Worm (Caenorhabditis elegans) whole organism, young adult: ENCODE data around the gene aakg-1.
A peak's percentile ranks its signal among the peaks of the same experiment; 100 is the strongest.

ENCODE experiments used
- B0035.1 ChIP-seq: sonication (generic microtip); optimal IDR thresholded peaks from 2 replicates; lab custom pipeline; 2016; ENCODE audit warnings: missing genetic modification characterization, mild to moderate bottlenecking, missing compliant biosample characterization, missing genotype, missing genetic modification reagents
- C06A6.2 ChIP-seq: fragments of 200-800 bp; sonication (Bioruptor generic); conservative IDR thresholded peaks from 2 replicates; pipeline ENCODE4 v1.3.6; 2022; ENCODE audit warnings: missing genetic modification characterization, missing compliant biosample characterization
- F22D6.2 ChIP-seq: sonication (generic microtip); optimal IDR thresholded peaks from 2 replicates; lab custom pipeline; 2016; ENCODE audit warnings: mild to moderate bottlenecking, missing genetic modification characterization, missing compliant biosample characterization
- F39B2.1 ChIP-seq: fragments of 200-800 bp; sonication (Bioruptor generic); IDR thresholded peaks from 2 replicates; pipeline ENCODE4 v1.3.6; 2022; ENCODE audit warnings: missing genetic modification reagents, missing genetic modification characterization, missing compliant biosample characterization
- F52B5.7 ChIP-seq: sonication (generic microtip); optimal IDR thresholded peaks from 2 replicates; lab custom pipeline; 2016; ENCODE audit warnings: mild to moderate bottlenecking, missing genetic modification characterization, missing compliant biosample characterization
- F55B11.4 ChIP-seq: sonication (generic microtip); optimal IDR thresholded peaks from 2 replicates; lab custom pipeline; 2016; ENCODE audit warnings: missing compliant biosample characterization, missing genetic modification characterization, borderline replicate concordance; ENCODE audit not compliant: insufficient read depth
- F57A8.1 ChIP-seq: fragments of 200-800 bp; sonication (Bioruptor generic); optimal IDR thresholded peaks from 2 replicates; lab custom pipeline; 2018; ENCODE audit warnings: mild to moderate bottlenecking, missing genetic modification characterization, moderate library complexity, missing compliant biosample characterization
- K12H6.12 ChIP-seq: fragments of 200-800 bp; sonication (Bioruptor generic); optimal IDR thresholded peaks from 2 replicates; lab custom pipeline; 2018; ENCODE audit warnings: mild to moderate bottlenecking, missing genetic modification characterization, missing compliant biosample characterization
- T26A5.8 ChIP-seq: sonication (generic microtip); optimal IDR thresholded peaks from 2 replicates; lab custom pipeline; 2016; ENCODE audit warnings: missing genetic modification characterization, missing compliant biosample characterization
- Y79H2A.3 ChIP-seq: fragments of 200-800 bp; sonication (Bioruptor generic); conservative IDR thresholded peaks from 2 replicates; pipeline ENCODE4 v1.3.6; 2022; ENCODE audit warnings: missing genetic modification reagents, missing genetic modification characterization, missing compliant biosample characterization
- ZK185.1 ChIP-seq: sonication (generic microtip); optimal IDR thresholded peaks from 2 replicates; lab custom pipeline; 2016; ENCODE audit warnings: mild to moderate bottlenecking, missing genetic modification characterization, missing compliant biosample characterization; ENCODE audit not compliant: poor library complexity, severe bottlenecking
- akir-1 ChIP-seq: fragments of 200-800 bp; sonication (Bioruptor generic); optimal IDR thresholded peaks from 2 replicates; lab custom pipeline; 2018; ENCODE audit warnings: mild to moderate bottlenecking, missing genetic modification characterization, moderate library complexity, missing compliant biosample characterization
- ama-1 ChIP-seq, 3 experiments: fragments of 150-350 bp in 1 of 3; sonication (generic microtip) in 2 of 3; optimal IDR thresholded peaks; 2 replicates each; lab custom pipeline; 2014 to 2018; ENCODE audit warnings: missing biosample characterization in 2 of 3, missing genetic modification characterization in 2 of 3, missing genetic modification reagents in 2 of 3
- aptf-2 ChIP-seq: fragments of 200-800 bp; sonication (Bioruptor generic); conservative IDR thresholded peaks from 2 replicates; pipeline ENCODE4 v1.3.6; 2022; ENCODE audit warnings: missing genetic modification reagents, missing genetic modification characterization, missing compliant biosample characterization
- atf-7 ChIP-seq: sonication (generic microtip); optimal IDR thresholded peaks from 2 replicates; lab custom pipeline; 2017; ENCODE audit warnings: mild to moderate bottlenecking, missing genetic modification characterization, missing compliant biosample characterization
- athp-1 ChIP-seq: sonication (generic microtip); optimal IDR thresholded peaks from 2 replicates; lab custom pipeline; 2017; ENCODE audit warnings: mild to moderate bottlenecking, missing genetic modification characterization, missing compliant biosample characterization
- ceh-100 ChIP-seq: fragments of 200-800 bp; sonication (Bioruptor generic); IDR thresholded peaks from 2 replicates; pipeline ENCODE4 v1.3.6; 2022; ENCODE audit warnings: missing genetic modification reagents, missing genetic modification characterization, missing compliant biosample characterization
- ceh-40 ChIP-seq: fragments of 200-800 bp; sonication (Bioruptor generic); IDR thresholded peaks from 2 replicates; pipeline ENCODE4 v1.3.6; 2022; ENCODE audit warnings: missing genetic modification characterization, missing compliant biosample characterization
- dox-1 ChIP-seq: fragments of 200-800 bp; sonication (Bioruptor generic); IDR thresholded peaks from 2 replicates; pipeline ENCODE4 v1.3.6; 2022; ENCODE audit warnings: missing genetic modification reagents, missing genetic modification characterization, missing compliant biosample characterization
- egl-18 ChIP-seq: fragments of 200-800 bp; sonication (Bioruptor generic); IDR thresholded peaks from 2 replicates; pipeline ENCODE4 v1.3.6; 2022; ENCODE audit warnings: missing genetic modification reagents, missing genetic modification characterization, missing compliant biosample characterization
- egrh-3 ChIP-seq: fragments of 200-800 bp; sonication (Bioruptor generic); IDR thresholded peaks from 2 replicates; pipeline ENCODE4 v1.3.6; 2022; ENCODE audit warnings: missing genetic modification reagents, missing genetic modification characterization, missing compliant biosample characterization
- hlh-26 ChIP-seq: fragments of 200-800 bp; sonication (Bioruptor generic); conservative IDR thresholded peaks from 2 replicates; pipeline ENCODE4 v1.3.6; 2022; ENCODE audit warnings: missing genetic modification reagents, missing genetic modification characterization, missing compliant biosample characterization
- lag-1 ChIP-seq: fragments of 200-800 bp; sonication (Bioruptor generic); IDR thresholded peaks from 2 replicates; pipeline ENCODE4 v1.3.6; 2022; ENCODE audit warnings: missing genetic modification reagents, missing genetic modification characterization, missing compliant biosample characterization
- let-526 ChIP-seq: fragments of 200-800 bp; sonication (Bioruptor generic); IDR thresholded peaks from 2 replicates; pipeline ENCODE4 v1.3.6; 2022; ENCODE audit warnings: missing genetic modification reagents, missing genetic modification characterization, missing compliant biosample characterization
- lin-40 ChIP-seq: sonication (generic microtip); optimal IDR thresholded peaks from 2 replicates; lab custom pipeline; 2016; ENCODE audit warnings: missing genetic modification characterization, mild to moderate bottlenecking, missing compliant biosample characterization, missing genotype, missing genetic modification reagents
- lsl-1 ChIP-seq: fragments of 200-800 bp; sonication (Bioruptor generic); optimal IDR thresholded peaks from 2 replicates; lab custom pipeline; 2018; ENCODE audit warnings: mild to moderate bottlenecking, missing genetic modification characterization, moderate library complexity, missing compliant biosample characterization
- madf-10 ChIP-seq: sonication (generic microtip); optimal IDR thresholded peaks from 2 replicates; lab custom pipeline; 2016; ENCODE audit warnings: mild to moderate bottlenecking, missing genetic modification characterization, missing compliant biosample characterization
- mcd-1 ChIP-seq: fragments of 200-800 bp; sonication (Bioruptor generic); IDR thresholded peaks from 2 replicates; pipeline ENCODE4 v1.3.6; 2022; ENCODE audit warnings: missing genetic modification reagents, missing genetic modification characterization, missing compliant biosample characterization
- mxl-1 ChIP-seq: sonication (generic microtip); optimal IDR thresholded peaks from 2 replicates; lab custom pipeline; 2016; ENCODE audit warnings: missing genetic modification characterization, missing compliant biosample characterization
- nfyb-1 ChIP-seq: fragments of 200-800 bp; sonication (Bioruptor generic); IDR thresholded peaks from 2 replicates; pipeline ENCODE4 v1.3.6; 2022; ENCODE audit warnings: missing genetic modification reagents, missing genetic modification characterization, missing compliant biosample characterization
- nhr-179 ChIP-seq: sonication (generic microtip); optimal IDR thresholded peaks from 2 replicates; lab custom pipeline; 2016; ENCODE audit warnings: mild to moderate bottlenecking, missing genetic modification characterization, missing compliant biosample characterization
- nhr-27 ChIP-seq: fragments of 200-800 bp; sonication (Bioruptor generic); optimal IDR thresholded peaks from 2 replicates; lab custom pipeline; 2018; ENCODE audit warnings: mild to moderate bottlenecking, missing genetic modification characterization, moderate library complexity, missing compliant biosample characterization
- pbrm-1 ChIP-seq: fragments of 200-800 bp; sonication (Bioruptor generic); IDR thresholded peaks from 2 replicates; pipeline ENCODE4 v1.3.6; 2022; ENCODE audit warnings: missing genetic modification reagents, missing genetic modification characterization, missing compliant biosample characterization
- rcor-1 ChIP-seq: fragments of 200-800 bp; sonication (Bioruptor generic); IDR thresholded peaks from 2 replicates; pipeline ENCODE4 v1.3.6; 2022; ENCODE audit warnings: missing genetic modification reagents, missing genetic modification characterization, missing compliant biosample characterization
- repo-1 ChIP-seq: sonication (generic microtip); optimal IDR thresholded peaks from 2 replicates; lab custom pipeline; 2017; ENCODE audit warnings: mild to moderate bottlenecking, missing genetic modification characterization, missing compliant biosample characterization
- snpc-1.3 ChIP-seq: sonication (generic microtip); optimal IDR thresholded peaks from 2 replicates; lab custom pipeline; 2017; ENCODE audit warnings: missing genetic modification characterization, mild to moderate bottlenecking, missing compliant biosample characterization, antibody characterized with exemption, moderate library complexity, missing genotype, missing genetic modification reagents; ENCODE audit not compliant: insufficient read depth
- snpc-3.4 ChIP-seq: sonication (generic microtip); optimal IDR thresholded peaks from 2 replicates; lab custom pipeline; 2017; ENCODE audit warnings: missing genetic modification characterization, mild to moderate bottlenecking, missing compliant biosample characterization, antibody characterized with exemption, moderate library complexity, missing genotype, missing genetic modification reagents
- snpc-4 ChIP-seq, 5 experiments: fragments of 150-350 bp in 1 of 5; sonication (generic microtip) in 4 of 5; optimal IDR thresholded peaks; 2 replicates each; lab custom pipeline; 2014 to 2018; ENCODE audit warnings: missing genetic modification characterization in 5 of 5, missing biosample characterization in 3 of 5, antibody characterized with exemption in 2 of 5, mild to moderate bottlenecking in 2 of 5, missing compliant biosample characterization in 2 of 5, missing genotype in 2 of 5, moderate library complexity in 2 of 5, missing genetic modification reagents in 1 of 5
- somi-1 ChIP-seq: fragments of 200-800 bp; sonication (Bioruptor generic); optimal IDR thresholded peaks from 2 replicates; lab custom pipeline; 2018; ENCODE audit warnings: mild to moderate bottlenecking, missing genetic modification characterization, missing compliant biosample characterization
- tbp1 ChIP-seq: fragments of 200-800 bp; sonication (Bioruptor generic); optimal IDR thresholded peaks from 2 replicates; lab custom pipeline; 2018; ENCODE audit warnings: mild to moderate bottlenecking, missing genetic modification characterization, missing compliant biosample characterization
- tbx-9 ChIP-seq: sonication (generic microtip); optimal IDR thresholded peaks from 2 replicates; lab custom pipeline; 2016; ENCODE audit warnings: borderline replicate concordance, missing genetic modification characterization, inconsistent platforms, missing compliant biosample characterization
- unc-130 ChIP-seq: sonication (generic microtip); optimal IDR thresholded peaks from 2 replicates; lab custom pipeline; 2016; ENCODE audit warnings: missing genetic modification reagents, missing genetic modification characterization, missing compliant biosample characterization
- unc-62 ChIP-seq: fragments of 150-350 bp; optimal IDR thresholded peaks from 2 replicates; lab custom pipeline; 2014; ENCODE audit warnings: missing biosample characterization, missing genetic modification reagents, missing genetic modification characterization
- xnd-1 ChIP-seq: sonication (generic microtip); optimal IDR thresholded peaks from 2 replicates; lab custom pipeline; 2016; ENCODE audit warnings: missing genotype, missing genetic modification reagents, missing genetic modification characterization, missing compliant biosample characterization
- ztf-22 ChIP-seq: fragments of 200-800 bp; sonication (Bioruptor generic); optimal IDR thresholded peaks from 2 replicates; lab custom pipeline; 2018; ENCODE audit warnings: mild to moderate bottlenecking, missing genetic modification characterization, moderate library complexity, missing compliant biosample characterization
- ztf-28 ChIP-seq: fragments of 200-800 bp; sonication (Bioruptor generic); IDR thresholded peaks from 2 replicates; pipeline ENCODE4 v1.3.6; 2022; ENCODE audit warnings: missing genetic modification reagents, missing genetic modification characterization, missing compliant biosample characterization
- ztf-6 ChIP-seq: fragments of 200-800 bp; sonication (Bioruptor generic); IDR thresholded peaks from 2 replicates; pipeline ENCODE4 v1.3.6; 2022; ENCODE audit warnings: missing genetic modification reagents, missing genetic modification characterization, missing compliant biosample characterization

Gene aakg-1

DNA sequence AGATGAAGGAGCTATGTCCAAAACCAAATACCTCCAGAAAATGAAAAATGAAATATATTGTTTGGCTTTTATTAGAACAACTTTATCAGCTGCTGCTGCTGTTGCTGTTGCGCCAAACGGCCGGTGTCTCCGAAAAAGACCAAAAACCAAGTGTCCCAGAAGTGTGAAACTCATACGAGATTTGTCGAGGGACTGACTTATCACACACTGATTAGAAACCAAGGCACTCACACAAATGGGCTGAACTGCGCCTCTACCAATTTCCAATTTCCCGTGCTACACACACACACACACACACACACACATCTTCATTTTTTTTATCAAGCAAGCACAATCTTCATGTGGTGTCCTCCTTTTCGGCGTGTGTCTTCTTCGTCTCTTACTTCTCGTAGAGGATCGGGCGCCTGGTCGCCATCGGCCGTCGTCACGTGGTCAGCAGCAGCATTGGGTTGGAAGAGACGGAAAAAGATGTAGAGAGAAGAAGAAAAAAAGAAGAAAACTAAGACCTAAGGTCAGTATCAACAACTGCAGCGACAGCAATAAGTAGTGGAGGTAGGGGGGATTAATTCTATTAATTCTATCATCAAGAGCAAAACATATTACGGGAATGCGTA is 7.1 kb downstream of the aakg-1 start (continued):
- TF ChIP-seq let-526 (no peak), lag-1 (GFP tag; lab: Robert Waterston, UW) (no peak), rcor-1 (no peak), F57A8.1 (GFP tag; lab: Kevin White, UChicago) (no peak), aptf-2 (GFP tag; lab: Robert Waterston, UW) (no peak), ceh-40 (GFP tag; lab: Robert Waterston, UW) (no peak), snpc-3.4 (tag; lab: Kevin White, UChicago) (no peak), unc-62 (no peak), dox-1 (GFP tag; lab: Robert Waterston, UW) (peak; percentile 59), ztf-28 (GFP tag; lab: Robert Waterston, UW) (no peak), B0035.1 (tag; lab: Kevin White, UChicago) (peak; percentile 11), snpc-4 (GFP tag; optimal IDR thresholded peaks at IDR 0.05; lab: Kevin White, UChicago) (no peak), snpc-4 (tag; optimal IDR thresholded peaks at IDR 0.05; lab: Kevin White, UChicago) (peak in 2 of 4 experiments; percentile 4 to 42), K12H6.12 (tag; lab: Kevin White, UChicago) (peak; percentile 57), ceh-100 (GFP tag; lab: Robert Waterston, UW) (0 out of 2 replicates have a peak, but pooled peaks have one; percentile 11), somi-1 (GFP tag; lab: Kevin White, UChicago) (peak; percentile 83), xnd-1 (tag; lab: Kevin White, UChicago) (no peak), athp-1 (no peak), ztf-6 (GFP tag; lab: Robert Waterston, UW) (no peak), pbrm-1 (peak; percentile 66; the same call in 1 of the 2 replicates), atf-7 (tag; lab: Kevin White, UChicago) (peak; percentile 53), ztf-22 (GFP tag; lab: Kevin White, UChicago) (peak; percentile 18), egrh-3 (GFP tag; lab: Robert Waterston, UW) (peak; percentile 78), akir-1 (GFP tag; lab: Kevin White, UChicago) (no peak), F52B5.7 (tag; lab: Kevin White, UChicago) (no peak), nhr-179 (no peak), mcd-1 (GFP tag; lab: Robert Waterston, UW) (peak; percentile 53; the same call in 1 of the 2 replicates), nfyb-1 (GFP tag; lab: Robert Waterston, UW) (peak; percentile 59; the same call in 1 of the 2 replicates), hlh-26 (GFP tag; lab: Robert Waterston, UW) (no peak), egl-18 (GFP tag; lab: Robert Waterston, UW) (no peak), snpc-1.3 (tag; lab: Kevin White, UChicago) (no peak), C06A6.2 (0 out of 2 replicates have a peak, but pooled peaks have one; percentile 34), F55B11.4 (tag; lab: Kevin White, UChicago) (no peak), tbp1 (peak; percentile 44), mxl-1 (tag; lab: Kevin White, UChicago) (no peak), nhr-27 (tag; lab: Kevin White, UChicago) (no peak), lin-40 (tag; lab: Kevin White, UChicago) (peak; percentile 84), ama-1 (optimal IDR thresholded peaks at IDR 0.05; lab: Kevin White, UChicago) (no peak), ama-1 (GFP tag; optimal IDR thresholded peaks at IDR 0.05; lab: Kevin White, UChicago) (no peak), Y79H2A.3 (GFP tag; lab: Robert Waterston, UW) (no peak), unc-130 (GFP tag; lab: Kevin White, UChicago) (no peak), F22D6.2 (peak; percentile 92), tbx-9 (tag; lab: Kevin White, UChicago) (no peak), T26A5.8 (tag; lab: Kevin White, UChicago) (no peak), madf-10 (tag; lab: Kevin White, UChicago) (peak; percentile 53), lsl-1 (no peak), F39B2.1 (GFP tag; lab: Robert Waterston, UW) (no peak), repo-1 (tag; lab: Kevin White, UChicago) (peak; percentile 31), ZK185.1 (tag; lab: Kevin White, UChicago) (no peak)
